Fruit fly (Drosophila melanogaster) whole organism, prepupa: ENCODE data around the gene Tps1.

ENCODE experiments used
- Gug ChIP-seq: fragments of 200-800 bp; sonication (Bioruptor generic); IDR thresholded peaks from 2 replicates; pipeline ENCODE4 v1.3.6; 2022; ENCODE audit warnings: missing biosample characterization, missing genetic modification characterization
- Lpt ChIP-seq: fragments of 200-800 bp; sonication (Bioruptor generic); optimal IDR thresholded peaks from 3 replicates; lab custom pipeline; 2016; ENCODE audit warnings: missing biosample characterization, missing genetic modification characterization

DNA sequence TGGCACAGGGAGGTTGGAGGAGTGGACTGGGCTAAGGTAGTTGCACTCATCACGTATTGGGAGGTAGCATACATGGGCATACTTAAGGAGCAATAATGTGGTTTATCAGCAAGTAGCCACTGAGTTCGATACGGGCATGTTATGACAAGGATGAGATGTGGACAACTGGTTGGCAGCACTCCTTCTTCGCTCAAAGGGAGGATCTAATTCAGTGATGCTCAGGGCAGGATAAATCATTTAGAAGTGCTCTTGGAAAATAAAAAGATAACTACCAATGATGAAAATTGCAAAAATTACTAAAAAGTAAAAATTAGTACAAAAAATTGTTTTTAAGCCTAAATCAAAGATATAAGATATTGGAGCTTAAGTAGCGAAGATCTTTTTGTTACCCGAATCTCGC lies 27.2 kb upstream of the Tps1 start:
- no peak for TF ChIP-seq Gug (GFP tag; lab: Robert Waterston, UW)
- no peak for TF ChIP-seq Lpt (GFP tag; lab: Kevin White, UChicago)
